Fruit fly (Drosophila melanogaster) whole organism, embryonic: ENCODE data around the gene CG33060.
A peak's percentile ranks its signal among the peaks of the same experiment; 100 is the strongest.

Experiments
- Ada2b ChIP-seq: fragments of 200-800 bp; sonication (Bioruptor generic); IDR thresholded peaks from 2 replicates; pipeline ENCODE4 v1.3.6; 2022; ENCODE audit warnings: missing biosample characterization, missing genetic modification characterization
- Aef1 ChIP-seq: fragments of 200-800 bp; sonication (Bioruptor generic); IDR thresholded peaks from 3 replicates; pipeline ENCODE4 v1.3.6; 2022; ENCODE audit warnings: missing biosample characterization, missing genetic modification characterization
- CG12071 ChIP-seq: fragments of 200-800 bp; sonication (Bioruptor generic); optimal IDR thresholded peaks from 3 replicates; lab custom pipeline; 2018; ENCODE audit warnings: missing biosample characterization, mild to moderate bottlenecking, missing genetic modification characterization
- CG13424 ChIP-seq: fragments of 200-800 bp; sonication (Bioruptor generic); optimal IDR thresholded peaks from 2 replicates; lab custom pipeline; 2019; ENCODE audit warnings: missing biosample characterization, mild to moderate bottlenecking, missing genetic modification characterization, moderate library complexity
- CG13894 ChIP-seq: fragments of 200-800 bp; sonication (Bioruptor generic); optimal IDR thresholded peaks from 3 replicates; lab custom pipeline; 2018; ENCODE audit warnings: missing biosample characterization, mild to moderate bottlenecking, missing genetic modification characterization, moderate library complexity
- CG14441 ChIP-seq: fragments of 200-800 bp; sonication (Bioruptor generic); IDR thresholded peaks from 2 replicates; pipeline ENCODE4 v1.3.6; 2022; ENCODE audit warnings: missing biosample characterization, missing genetic modification characterization
- CG17385 ChIP-seq: fragments of 200-800 bp; sonication (Bioruptor generic); optimal IDR thresholded peaks from 3 replicates; lab custom pipeline; 2018; ENCODE audit warnings: missing biosample characterization, mild to moderate bottlenecking, missing genetic modification characterization
- CG17802 ChIP-seq: fragments of 200-800 bp; sonication (Bioruptor generic); optimal IDR thresholded peaks from 2 replicates; lab custom pipeline; 2018; ENCODE audit warnings: missing biosample characterization, mild to moderate bottlenecking, missing genetic modification characterization, moderate library complexity
- CG1792 ChIP-seq: fragments of 200-800 bp; sonication (Bioruptor generic); optimal IDR thresholded peaks from 2 replicates; lab custom pipeline; 2016; ENCODE audit warnings: missing biosample characterization, missing genetic modification characterization
- CG18476 ChIP-seq: fragments of 200-800 bp; sonication (Bioruptor generic); optimal IDR thresholded peaks from 2 replicates; lab custom pipeline; 2016; ENCODE audit warnings: missing biosample characterization, mild to moderate bottlenecking, missing genetic modification characterization
- CG2678 ChIP-seq: fragments of 200-800 bp; sonication (Bioruptor generic); optimal IDR thresholded peaks from 3 replicates; lab custom pipeline; 2019; ENCODE audit warnings: missing biosample characterization, mild to moderate bottlenecking, missing genetic modification characterization, moderate library complexity
- CG2712 ChIP-seq: fragments of 200-800 bp; optimal IDR thresholded peaks from 3 replicates; lab custom pipeline; 2019; ENCODE audit warnings: missing biosample characterization, mild to moderate bottlenecking, missing genetic modification characterization, moderate library complexity
- CG32772 ChIP-seq: fragments of 200-800 bp; sonication (Bioruptor generic); IDR thresholded peaks from 2 replicates; pipeline ENCODE4 v1.3.6; 2022; ENCODE audit warnings: missing biosample characterization, missing genetic modification characterization
- CG3407 ChIP-seq: fragments of 200-800 bp; sonication (Bioruptor generic); optimal IDR thresholded peaks from 2 replicates; lab custom pipeline; 2018; ENCODE audit warnings: missing biosample characterization, mild to moderate bottlenecking, missing genetic modification characterization
- CG4282 ChIP-seq: fragments of 200-800 bp; sonication (Bioruptor generic); optimal IDR thresholded peaks from 2 replicates; lab custom pipeline; 2016; ENCODE audit warnings: missing biosample characterization, missing genetic modification characterization
- CG5953 ChIP-seq: fragments of 200-800 bp; sonication (Bioruptor generic); IDR thresholded peaks from 2 replicates; pipeline ENCODE4 v1.3.6; 2022; ENCODE audit warnings: missing biosample characterization, missing genetic modification characterization
- CG6689 ChIP-seq: fragments of 200-800 bp; sonication (Bioruptor generic); IDR thresholded peaks from 2 replicates; pipeline ENCODE4 v1.3.6; 2022; ENCODE audit warnings: missing biosample characterization, missing genetic modification characterization
- CG7839 ChIP-seq: fragments of 200-800 bp; sonication (Bioruptor generic); optimal IDR thresholded peaks from 3 replicates; lab custom pipeline; 2018; ENCODE audit warnings: missing biosample characterization, mild to moderate bottlenecking, missing genetic modification characterization, moderate library complexity
- CG9932 ChIP-seq: fragments of 200-800 bp; sonication (Bioruptor generic); IDR thresholded peaks from 2 replicates; pipeline ENCODE4 v1.3.6; 2022; ENCODE audit warnings: missing biosample characterization, missing genetic modification characterization
- E2f2 ChIP-seq: fragments of 200-800 bp; sonication (Bioruptor generic); IDR thresholded peaks from 2 replicates; pipeline ENCODE4 v1.3.6; 2022; ENCODE audit warnings: missing biosample characterization, missing genetic modification characterization
- Eip74EF ChIP-seq, 2 experiments: fragments of 200-800 bp in 1 of 2; fragments of >200 bp in 1 of 2; sonication (Bioruptor generic) in 1 of 2; optimal IDR thresholded peaks; 2 replicates each; lab custom pipeline; 2017 to 2019; ENCODE audit warnings: missing biosample characterization in 2 of 2, missing genetic modification characterization in 2 of 2, mild to moderate bottlenecking in 1 of 2, moderate library complexity in 1 of 2
- Ets65A ChIP-seq: fragments of 200-800 bp; sonication (Bioruptor generic); peaks from one replicate; lab custom pipeline; 2016; ENCODE audit warnings: missing biosample characterization, missing genetic modification characterization
- Hr51 ChIP-seq, 2 experiments: fragments of 200-800 bp; sonication (Bioruptor generic); optimal IDR thresholded peaks; 2 replicates in 1 of 2; 3 replicates in 1 of 2; lab custom pipeline; 2016 to 2018; ENCODE audit warnings: missing biosample characterization in 2 of 2, missing genetic modification characterization in 2 of 2, mild to moderate bottlenecking in 1 of 2, moderate library complexity in 1 of 2
- Jarid2 ChIP-seq: fragments of 200-800 bp; sonication (Bioruptor generic); optimal IDR thresholded peaks from 3 replicates; lab custom pipeline; 2017; ENCODE audit warnings: mild to moderate bottlenecking, missing biosample characterization, missing genetic modification reagents, missing genetic modification characterization
- Kr ChIP-seq: fragments of 200-800 bp; sonication (Bioruptor generic); optimal IDR thresholded peaks from 2 replicates; lab custom pipeline; 2017; ENCODE audit warnings: missing biosample characterization, mild to moderate bottlenecking, missing genetic modification characterization
- Med ChIP-seq: fragments of 200-800 bp; sonication (Bioruptor generic); peaks from one replicate; lab custom pipeline; 2016; ENCODE audit warnings: missing biosample characterization, missing genetic modification characterization, mild to moderate bottlenecking, inconsistent platforms, moderate library complexity
- Sox102F ChIP-seq: fragments of 200-800 bp; sonication (Bioruptor generic); optimal IDR thresholded peaks from 2 replicates; lab custom pipeline; 2018; ENCODE audit warnings: missing biosample characterization, mild to moderate bottlenecking, missing genetic modification characterization, moderate library complexity
- bsh ChIP-seq, 2 experiments: fragments of 200-800 bp; sonication (Bioruptor generic); optimal IDR thresholded peaks; 2 replicates each; lab custom pipeline; 2017 to 2018; ENCODE audit warnings: mild to moderate bottlenecking in 2 of 2, missing biosample characterization in 2 of 2, missing genetic modification characterization in 2 of 2, moderate library complexity in 1 of 2
- cas ChIP-seq: fragments of 200-800 bp; sonication (Bioruptor generic); IDR thresholded peaks from 2 replicates; pipeline ENCODE4 v1.3.6; 2022; ENCODE audit warnings: missing biosample characterization, missing genetic modification characterization
- cwo ChIP-seq: fragments of 200-800 bp; sonication (Bioruptor generic); optimal IDR thresholded peaks from 3 replicates; lab custom pipeline; 2017; ENCODE audit warnings: missing biosample characterization, missing genetic modification characterization, mild to moderate bottlenecking, moderate library complexity, missing genetic modification reagents
- esg ChIP-seq: fragments of 200-800 bp; sonication (Bioruptor generic); conservative IDR thresholded peaks from 2 replicates; pipeline ENCODE4 v1.3.6; 2022; ENCODE audit warnings: missing biosample characterization, missing genetic modification characterization
- fd102C ChIP-seq: fragments of 200-800 bp; sonication (Bioruptor generic); optimal IDR thresholded peaks from 2 replicates; lab custom pipeline; 2018; ENCODE audit warnings: missing biosample characterization, mild to moderate bottlenecking, missing genetic modification characterization, moderate library complexity
- fd96Cb ChIP-seq: fragments of 200-800 bp; sonication (Bioruptor generic); optimal IDR thresholded peaks from 2 replicates; lab custom pipeline; 2018; ENCODE audit warnings: missing biosample characterization, mild to moderate bottlenecking, missing genetic modification characterization, moderate library complexity
- gem ChIP-seq: fragments of 200-800 bp; sonication (Bioruptor generic); optimal IDR thresholded peaks from 2 replicates; lab custom pipeline; 2019; ENCODE audit warnings: missing biosample characterization, mild to moderate bottlenecking, missing genetic modification characterization, moderate library complexity
- grn ChIP-seq: fragments of 200-800 bp; sonication (Bioruptor generic); optimal IDR thresholded peaks from 3 replicates; lab custom pipeline; 2017; ENCODE audit warnings: missing biosample characterization, missing genetic modification characterization
- h ChIP-seq: fragments of >200 bp; optimal IDR thresholded peaks from 2 replicates; lab custom pipeline; 2017
- ind ChIP-seq: fragments of 200-800 bp; sonication (Bioruptor generic); optimal IDR thresholded peaks from 3 replicates; lab custom pipeline; 2016; ENCODE audit warnings: missing biosample characterization, missing genetic modification characterization
- jumu ChIP-seq: fragments of 200-800 bp; sonication (Bioruptor generic); optimal IDR thresholded peaks from 3 replicates; lab custom pipeline; 2016; ENCODE audit warnings: missing biosample characterization, missing genetic modification characterization
- lov ChIP-seq, 2 experiments: fragments of 200-800 bp in 1 of 2; fragments of >200 bp in 1 of 2; sonication (Bioruptor generic) in 1 of 2; IDR thresholded peaks in 1 of 2; optimal IDR thresholded peaks in 1 of 2; 2 replicates in 1 of 2; 3 replicates in 1 of 2; pipeline versions ENCODE4 v1.3.6 to Lab custom; 2017 to 2022; ENCODE audit warnings: missing biosample characterization in 1 of 2, missing genetic modification characterization in 1 of 2
- nmo ChIP-seq: fragments of 200-800 bp; sonication (Bioruptor generic); optimal IDR thresholded peaks from 2 replicates; lab custom pipeline; 2018; ENCODE audit warnings: missing biosample characterization, mild to moderate bottlenecking, missing genetic modification characterization, moderate library complexity
- peb ChIP-seq: fragments of 200-800 bp; sonication (Bioruptor generic); IDR thresholded peaks from 2 replicates; pipeline ENCODE4 v1.3.6; 2022; ENCODE audit warnings: missing biosample characterization, missing genetic modification characterization
- pho ChIP-seq: fragments of 200-800 bp; sonication (Bioruptor generic); optimal IDR thresholded peaks from 2 replicates; lab custom pipeline; 2016; ENCODE audit warnings: missing biosample characterization, missing genetic modification characterization
- phol ChIP-seq: fragments of 200-800 bp; sonication (Bioruptor generic); optimal IDR thresholded peaks from 3 replicates; lab custom pipeline; 2018; ENCODE audit warnings: missing biosample characterization, mild to moderate bottlenecking, missing genetic modification characterization, moderate library complexity
- run ChIP-seq: fragments of 200-800 bp; sonication (Bioruptor generic); optimal IDR thresholded peaks from 3 replicates; lab custom pipeline; 2018; ENCODE audit warnings: missing biosample characterization, mild to moderate bottlenecking, missing genetic modification characterization
- sd ChIP-seq: fragments of 200-800 bp; sonication (Bioruptor generic); optimal IDR thresholded peaks from 3 replicates; lab custom pipeline; 2018; ENCODE audit warnings: missing biosample characterization, mild to moderate bottlenecking, missing genetic modification characterization, moderate library complexity
- tgo ChIP-seq: fragments of 200-800 bp; sonication (Bioruptor generic); IDR thresholded peaks from 3 replicates; pipeline ENCODE4 v1.3.6; 2022; ENCODE audit warnings: missing biosample characterization, missing genetic modification characterization
- tna ChIP-seq: fragments of 200-800 bp; sonication (Bioruptor generic); IDR thresholded peaks from 2 replicates; pipeline ENCODE4 v1.3.6; 2022; ENCODE audit warnings: missing biosample characterization, missing genetic modification characterization; ENCODE audit not compliant: partially characterized antibody
- twi ChIP-seq: fragments of 200-800 bp; optimal IDR thresholded peaks from 2 replicates; lab custom pipeline; 2019; ENCODE audit warnings: missing biosample characterization, mild to moderate bottlenecking, missing genetic modification characterization, moderate library complexity
- vvl ChIP-seq: fragments of 200-800 bp; sonication (Bioruptor generic); IDR thresholded peaks from 2 replicates; pipeline ENCODE4 v1.3.6; 2022; ENCODE audit warnings: missing biosample characterization, missing genetic modification characterization
- zen ChIP-seq: fragments of 200-800 bp; sonication (Bioruptor generic); optimal IDR thresholded peaks from 3 replicates; lab custom pipeline; 2018; ENCODE audit warnings: missing biosample characterization, mild to moderate bottlenecking, missing genetic modification characterization, moderate library complexity

The CG33060 gene

dm6 chr3L:16286258-16286657 is 44.6 kb upstream of the CG33060 start (continued):
- TF ChIP-seq CG13894 (tag; lab: Kevin White, UChicago) (no peak), Hr51 (GFP tag; optimal IDR thresholded peaks at IDR 0.05; lab: Kevin White, UChicago) (peak in 1 of 2 experiments; percentile 67), Ets65A (GFP tag; lab: Kevin White, UChicago) (peak; percentile 29), CG17385 (peak; percentile 18), phol (tag; lab: Kevin White, UChicago) (peak; percentile 28), CG32772 (GFP tag; lab: Robert Waterston, UW) (0 out of 2 replicates have a peak, but pooled peaks have one; percentile 8), h (lab: Kevin White, UChicago) (no peak), pho (GFP tag; lab: Kevin White, UChicago) (no peak), fd102C (GFP tag; lab: Kevin White, UChicago) (no peak), CG2678 (tag; lab: Kevin White, UChicago) (peak; percentile 61), tgo (GFP tag; lab: Robert Waterston, UW) (peak; percentile 35; the same call in 2 of the 3 replicates), CG6689 (0 out of 2 replicates have a peak, but pooled peaks have one; percentile 33), gem (tag; lab: Kevin White, UChicago) (peak; percentile 56), nmo (no peak), bsh (GFP tag; optimal IDR thresholded peaks at IDR 0.05; lab: Kevin White, UChicago) (peak; percentile 12 to 16), CG4282 (no peak), tna (GFP tag; lab: Robert Waterston, UW) (no peak), vvl (GFP tag; lab: Robert Waterston, UW) (peak; percentile 62), CG13424 (tag; lab: Kevin White, UChicago) (peak; percentile 54), CG2712 (tag; lab: Kevin White, UChicago) (no peak), cas (GFP tag; lab: Robert Waterston, UW) (no peak), grn (GFP tag; lab: Kevin White, UChicago) (no peak), Aef1 (GFP tag; lab: Robert Waterston, UW) (0 out of 3 replicates have a peak, but pooled peaks have one; percentile 10), run (peak; percentile 6), Ada2b (GFP tag; lab: Robert Waterston, UW) (peak; percentile 20; the same call in 1 of the 2 replicates), CG7839 (tag; lab: Kevin White, UChicago) (peak; percentile 48), Jarid2 (no peak), CG5953 (GFP tag; lab: Robert Waterston, UW) (no peak), cwo (GFP tag; lab: Kevin White, UChicago) (peak; percentile 79), twi (tag; lab: Kevin White, UChicago) (no peak), jumu (peak; percentile 3), zen (tag; lab: Kevin White, UChicago) (no peak), CG1792 (GFP tag; lab: Kevin White, UChicago) (no peak), CG17802 (tag; lab: Kevin White, UChicago) (no peak), E2f2 (0 out of 2 replicates have a peak, but pooled peaks have one; percentile 27), peb (GFP tag; lab: Robert Waterston, UW) (no peak), CG12071 (GFP tag; lab: Kevin White, UChicago) (peak; percentile 31), CG18476 (no peak), ind (GFP tag; lab: Kevin White, UChicago) (no peak), Eip74EF (GFP tag; optimal IDR thresholded peaks at IDR 0.05; lab: Kevin White, UChicago) (peak in 1 of 2 experiments; percentile 51), esg (GFP tag; lab: Robert Waterston, UW) (peak; percentile 27; the same call in 1 of the 2 replicates), CG14441 (GFP tag; lab: Robert Waterston, UW) (peak; percentile 57), Kr (GFP tag; lab: Kevin White, UChicago) (no peak), fd96Cb (tag; lab: Kevin White, UChicago) (peak; percentile 19), sd (tag; lab: Kevin White, UChicago) (peak; percentile 22), CG3407 (no peak), Sox102F (GFP tag; lab: Kevin White, UChicago) (peak; percentile 58), Med (peak; percentile 79), lov (optimal IDR thresholded peaks at IDR 0.05; lab: Kevin White, UChicago) (no peak), lov (GFP tag; IDR thresholded peaks at IDR 0.05; lab: Robert Waterston, UW) (no peak), CG9932 (GFP tag; lab: Robert Waterston, UW) (no peak)
